Worm (Caenorhabditis elegans) whole organism, late embryonic: ENCODE data around the gene dcap-1.
"Not testable (repeated sequence)": the region's sequence is repeated elsewhere in the genome, so short reads cannot be mapped to it uniquely, and the experiment has no call there.

Experiments
- C38D4.7 ChIP-seq: fragments of 200-800 bp; sonication (Bioruptor generic); optimal IDR thresholded peaks from 2 replicates; lab custom pipeline; 2018; ENCODE audit warnings: mild to moderate bottlenecking, missing genetic modification characterization, moderate library complexity, missing compliant biosample characterization
- Y22D7AL.16 ChIP-seq: sonication (generic microtip); optimal IDR thresholded peaks from 2 replicates; lab custom pipeline; 2016; ENCODE audit warnings: missing genetic modification characterization, missing compliant biosample characterization
- ahr-1 ChIP-seq: sonication (generic microtip); optimal IDR thresholded peaks from 2 replicates; lab custom pipeline; 2016; ENCODE audit warnings: missing genetic modification characterization, missing compliant biosample characterization
- ceh-22 ChIP-seq: sonication (generic microtip); optimal IDR thresholded peaks from 2 replicates; lab custom pipeline; 2017; ENCODE audit warnings: missing biosample characterization, missing genetic modification characterization
- ceh-30 ChIP-seq: fragments of 150-350 bp; optimal IDR thresholded peaks from 2 replicates; lab custom pipeline; 2014; ENCODE audit warnings: missing biosample characterization, missing genetic modification characterization
- ceh-34 ChIP-seq: sonication (generic microtip); optimal IDR thresholded peaks from 2 replicates; lab custom pipeline; 2016; ENCODE audit warnings: mild to moderate bottlenecking, missing genetic modification characterization, missing compliant biosample characterization
- ceh-48 ChIP-seq: sonication (generic microtip); optimal IDR thresholded peaks from 2 replicates; lab custom pipeline; 2016; ENCODE audit warnings: missing genetic modification characterization, inconsistent platforms, missing compliant biosample characterization
- ceh-6 ChIP-seq: fragments of 200-800 bp; sonication (Bioruptor generic); optimal IDR thresholded peaks from 2 replicates; lab custom pipeline; 2018; ENCODE audit warnings: mild to moderate bottlenecking, missing genetic modification characterization, missing compliant biosample characterization
- ceh-9 ChIP-seq: sonication (generic microtip); optimal IDR thresholded peaks from 2 replicates; lab custom pipeline; 2016; ENCODE audit warnings: mild to moderate bottlenecking, missing genetic modification characterization, inconsistent platforms, missing compliant biosample characterization
- che-1 ChIP-seq: sonication (generic microtip); optimal IDR thresholded peaks from 2 replicates; lab custom pipeline; 2016; ENCODE audit warnings: mild to moderate bottlenecking, missing genetic modification characterization, missing compliant biosample characterization
- elt-2 ChIP-seq: sonication (generic microtip); optimal IDR thresholded peaks from 2 replicates; lab custom pipeline; 2016; ENCODE audit warnings: missing genetic modification reagents, missing genetic modification characterization, missing compliant biosample characterization
- elt-4 ChIP-seq: sonication (generic microtip); optimal IDR thresholded peaks from 2 replicates; lab custom pipeline; 2016; ENCODE audit warnings: missing genetic modification characterization, missing compliant biosample characterization
- fkh-6 ChIP-seq: sonication (generic microtip); optimal IDR thresholded peaks from 2 replicates; lab custom pipeline; 2016; ENCODE audit warnings: missing genetic modification characterization, missing compliant biosample characterization
- gmeb-2 ChIP-seq: sonication (generic microtip); optimal IDR thresholded peaks from 2 replicates; lab custom pipeline; 2016; ENCODE audit warnings: missing genetic modification characterization, inconsistent platforms, missing compliant biosample characterization
- hlh-30 ChIP-seq: sonication (generic microtip); optimal IDR thresholded peaks from 2 replicates; lab custom pipeline; 2017; ENCODE audit warnings: antibody characterized with exemption, missing genetic modification characterization, missing compliant biosample characterization; ENCODE audit not compliant: insufficient read depth
- hlh-6 ChIP-seq: sonication (generic microtip); optimal IDR thresholded peaks from 2 replicates; lab custom pipeline; 2016; ENCODE audit warnings: missing genotype, missing genetic modification characterization, missing compliant biosample characterization
- lim-6 ChIP-seq: sonication (generic microtip); optimal IDR thresholded peaks from 2 replicates; lab custom pipeline; 2016; ENCODE audit warnings: missing genetic modification characterization, missing compliant biosample characterization
- mec-3 ChIP-seq: sonication (generic microtip); optimal IDR thresholded peaks from 2 replicates; lab custom pipeline; 2016; ENCODE audit warnings: borderline replicate concordance, missing genetic modification characterization, missing compliant biosample characterization
- nfya-1 ChIP-seq: sonication (generic microtip); optimal IDR thresholded peaks from 2 replicates; lab custom pipeline; 2017; ENCODE audit warnings: missing genetic modification characterization, mild to moderate bottlenecking, missing compliant biosample characterization, antibody characterized with exemption, moderate library complexity
- npax-4 ChIP-seq: sonication (generic microtip); optimal IDR thresholded peaks from 2 replicates; lab custom pipeline; 2016; ENCODE audit warnings: missing genetic modification characterization, missing compliant biosample characterization
- odd-2 ChIP-seq: sonication (generic microtip); optimal IDR thresholded peaks from 2 replicates; lab custom pipeline; 2017; ENCODE audit warnings: antibody characterized with exemption, mild to moderate bottlenecking, missing genetic modification characterization, missing compliant biosample characterization
- pax-1 ChIP-seq: fragments of 150-350 bp; optimal IDR thresholded peaks from 2 replicates; lab custom pipeline; 2014; ENCODE audit warnings: missing biosample characterization, missing genetic modification characterization
- pros-1 ChIP-seq: fragments of 150-350 bp; optimal IDR thresholded peaks from 2 replicates; lab custom pipeline; 2014; ENCODE audit warnings: missing biosample characterization, missing genetic modification reagents, missing genetic modification characterization
- ref-2 ChIP-seq: sonication (generic microtip); optimal IDR thresholded peaks from 2 replicates; lab custom pipeline; 2016; ENCODE audit warnings: missing genetic modification characterization, missing compliant biosample characterization
- sdc-2 ChIP-seq: sonication (generic microtip); optimal IDR thresholded peaks from 2 replicates; lab custom pipeline; 2016; ENCODE audit warnings: missing genotype, missing genetic modification characterization, missing compliant biosample characterization
- unc-3 ChIP-seq, 2 experiments: fragments of 200-800 bp in 1 of 2; sonication (Bioruptor generic) in 1 of 2; sonication (generic microtip) in 1 of 2; conservative IDR thresholded peaks in 1 of 2; optimal IDR thresholded peaks in 1 of 2; 2 replicates each; pipeline versions ENCODE4 v1.3.6 to Lab custom; 2016 to 2022; ENCODE audit warnings: missing compliant biosample characterization in 2 of 2, missing genetic modification characterization in 2 of 2, missing genetic modification reagents in 1 of 2
- unc-42 ChIP-seq: sonication (generic microtip); optimal IDR thresholded peaks from 2 replicates; lab custom pipeline; 2016; ENCODE audit warnings: missing genotype, missing genetic modification characterization, missing compliant biosample characterization
- unc-55 ChIP-seq: sonication (generic microtip); optimal IDR thresholded peaks from 2 replicates; lab custom pipeline; 2017; ENCODE audit warnings: missing biosample characterization, missing genetic modification reagents, missing genetic modification characterization

dcap-1 gene

DNA sequence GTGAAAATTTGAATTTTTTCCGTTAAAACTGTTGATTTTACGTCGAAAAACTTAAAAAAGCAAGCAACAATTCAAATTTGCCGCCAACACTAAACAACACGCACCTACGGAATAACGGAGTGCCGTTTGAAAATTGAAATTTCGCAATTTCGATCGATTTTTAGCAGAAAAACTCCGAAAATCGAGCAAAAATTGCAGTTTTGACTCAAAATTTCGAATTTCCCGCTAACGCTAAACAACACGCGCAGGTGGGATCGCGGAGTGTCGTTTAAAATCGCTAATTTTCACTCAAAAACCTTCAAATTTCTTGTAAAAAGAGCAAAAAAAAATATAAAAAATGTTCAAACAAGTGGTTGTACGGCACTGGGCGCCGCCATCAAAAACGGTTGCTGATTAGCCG lies 3.9 kb upstream of the dcap-1 start:
- TF ChIP-seq nfya-1 (tag; lab: Kevin White, UChicago) (no peak), C38D4.7 (GFP tag; lab: Kevin White, UChicago) (no peak), ceh-9 (tag; lab: Kevin White, UChicago) (no peak)
- TF ChIP-seq, all 69 proteins: peak for 0

DNA sequence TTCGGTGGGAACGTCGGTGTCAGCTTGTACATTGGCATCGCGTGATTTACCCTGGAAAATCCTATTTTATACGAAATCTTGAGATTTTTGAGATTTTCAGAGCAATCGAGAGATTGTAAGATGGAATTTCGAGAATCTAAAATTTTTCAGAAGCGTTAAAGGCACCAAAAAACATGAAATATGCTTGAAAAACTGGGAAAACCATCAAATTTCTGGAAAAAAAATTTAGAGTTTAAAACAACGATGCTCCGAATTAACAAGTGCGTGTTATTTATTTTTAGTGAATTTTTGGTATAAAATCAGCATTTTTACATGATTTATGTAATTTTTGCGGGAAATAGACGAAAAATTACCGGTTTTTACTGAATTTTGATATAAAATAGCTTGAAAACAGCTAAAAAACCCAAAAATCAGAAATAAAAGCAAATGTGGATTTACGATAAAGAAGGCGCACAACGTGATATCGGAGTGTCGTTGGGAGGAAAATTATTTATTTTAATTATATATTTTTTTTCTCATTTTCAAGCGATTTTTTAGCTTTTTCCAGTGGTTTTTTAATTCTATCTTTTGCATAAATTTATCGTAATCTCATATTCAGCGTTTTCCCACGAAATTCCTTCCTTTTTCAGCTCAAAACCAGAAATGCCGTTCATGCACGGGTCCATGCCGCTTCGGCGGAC lies 1.8 kb upstream of the dcap-1 start, which contains the start of the genes Y55F3AM.13 and mrps-25:
Gene Y55F3AM.13, minus strand, starts transcription at position 51 of the 680 bp plus-strand sequence.
Gene mrps-25, plus strand, starts transcription at position 630 of the 680 bp plus-strand sequence.
- no peak for TF ChIP-seq mec-3 (tag; lab: Kevin White, UChicago)
- TF ChIP-seq ceh-30 (tag; lab: Kevin White, UChicago) = no peak
- TF ChIP-seq unc-42 (tag; lab: Kevin White, UChicago) = peak; percentile 18
- no peak for TF ChIP-seq ceh-48
- TF ChIP-seq unc-3 (GFP tag; conservative IDR thresholded peaks at IDR 0.05; lab: Robert Waterston, UW) = no peak
- no peak for TF ChIP-seq unc-3 (tag; optimal IDR thresholded peaks at IDR 0.05; lab: Kevin White, UChicago)
- TF ChIP-seq ref-2 = no peak
- no peak for TF ChIP-seq ceh-6
- no peak for TF ChIP-seq hlh-6
- TF ChIP-seq unc-55 (GFP tag; lab: Kevin White, UChicago) = no peak
- TF ChIP-seq npax-4 (tag; lab: Kevin White, UChicago) = no peak
- TF ChIP-seq odd-2 (tag; lab: Kevin White, UChicago) = no peak
- no peak for TF ChIP-seq Y22D7AL.16 (tag; lab: Kevin White, UChicago)
- TF ChIP-seq fkh-6 = no peak
- TF ChIP-seq elt-4 (tag; lab: Kevin White, UChicago) = no peak
- TF ChIP-seq ceh-34 = no peak
- peak; percentile 11 for TF ChIP-seq gmeb-2 (tag; lab: Kevin White, UChicago)
- no peak for TF ChIP-seq pax-1
- peak; percentile 4 for TF ChIP-seq elt-2 (tag; lab: Kevin White, UChicago)
- TF ChIP-seq pros-1 (tag; lab: Kevin White, UChicago) = no peak
- TF ChIP-seq, all 69 proteins: peak for 3

- TF ChIP-seq Y22D7AL.16 (tag; lab: Kevin White, UChicago) = no peak
- TF ChIP-seq pros-1 (tag; lab: Kevin White, UChicago) = peak; percentile 16
- TF ChIP-seq, all 69 proteins: peak for 1
Measured at ce11 chrIV:1055734-1056133, 1.1 kb upstream of the dcap-1 start.

DNA sequence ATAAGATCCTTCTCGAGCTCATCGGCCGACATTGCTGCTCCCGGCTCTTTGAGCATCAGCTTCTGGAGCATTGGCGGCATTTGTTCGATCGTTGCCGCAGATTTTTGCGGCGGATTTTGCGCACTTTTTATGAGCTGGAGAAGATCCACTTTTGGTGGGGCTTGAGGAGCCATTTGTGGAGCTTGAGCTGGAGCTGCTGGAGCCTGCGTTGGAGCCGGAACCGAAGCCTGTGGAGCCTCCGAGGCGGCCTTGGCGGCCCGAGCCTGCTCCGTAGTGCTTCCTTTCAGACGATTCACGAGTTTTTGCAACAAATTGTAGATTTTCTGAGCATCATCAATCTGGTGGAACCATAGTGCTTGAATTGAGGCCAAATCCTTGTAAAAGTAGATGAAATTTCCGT lies 605 bp downstream of the dcap-1 start:
- peak; percentile 12 for TF ChIP-seq elt-4 (tag; lab: Kevin White, UChicago)
- TF ChIP-seq sdc-2 (tag; lab: Kevin White, UChicago) = no peak

ce11 chrIV:1051636-1052133 lies 2.9 kb downstream of the dcap-1 start, which contains the start of gene Y55F3AM.21:
Gene Y55F3AM.21 (minus strand): TSS chrIV:1051686.
- TF ChIP-seq ceh-9, lim-6, che-1 (tag; lab: Kevin White, UChicago): not testable (repeated sequence)

DNA sequence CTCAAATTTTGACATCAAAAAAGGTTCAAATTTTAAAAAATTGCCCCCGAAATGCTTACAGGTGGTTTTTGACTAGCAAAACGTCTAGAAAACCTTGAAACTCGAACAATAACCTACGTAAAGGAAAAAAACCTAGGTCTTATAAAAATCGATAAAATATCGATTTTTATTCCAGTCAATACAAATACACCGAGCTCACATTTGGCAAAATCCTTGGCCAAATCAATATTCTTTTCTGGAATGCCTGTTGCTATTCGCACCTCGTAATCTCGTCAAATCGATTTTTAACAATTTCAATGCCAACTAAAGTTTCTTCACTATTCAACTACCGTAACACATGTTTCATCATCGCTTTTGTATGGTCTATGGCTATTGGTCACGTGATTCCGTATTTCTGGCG lies 7.6 kb downstream of the dcap-1 start:
- TF ChIP-seq ahr-1 (no peak), ceh-22 (tag; lab: Kevin White, UChicago) (no peak), hlh-30 (tag; lab: Kevin White, UChicago) (peak; percentile 66), Y22D7AL.16 (tag; lab: Kevin White, UChicago) (no peak)
